Worm (Caenorhabditis elegans) whole organism, L3 larva: Measurements from ENCODE around the gene ZK856.14.

Experiments used
- egl-27 ChIP-seq: sonication (generic microtip); optimal IDR thresholded peaks from 4 replicates; lab custom pipeline; 2017; ENCODE audit warnings: missing biosample characterization, missing genetic modification reagents, missing genetic modification characterization
- mdl-1 ChIP-seq: fragments of 150-350 bp; optimal IDR thresholded peaks from 2 replicates; lab custom pipeline; 2014; ENCODE audit warnings: missing biosample characterization, missing genetic modification characterization
- nhr-237 ChIP-seq: fragments of 150-350 bp; optimal IDR thresholded peaks from 2 replicates; lab custom pipeline; 2014; ENCODE audit warnings: missing biosample characterization, missing genetic modification characterization
- pqm-1 ChIP-seq: fragments of 150-350 bp; optimal IDR thresholded peaks from 2 replicates; lab custom pipeline; 2017; ENCODE audit warnings: missing biosample characterization, missing genetic modification characterization, inconsistent platforms

ce11 chrV:10212627-10213026 lies 4.2 kb upstream of the ZK856.14 start, which contains the start of gene hpo-40:
- no peak for TF ChIP-seq nhr-237 (tag; lab: Kevin White, UChicago)
- TF ChIP-seq egl-27: no peak
- TF ChIP-seq mdl-1: no peak
- no peak for TF ChIP-seq pqm-1
